Fruit fly (Drosophila melanogaster): Measurements from ENCODE around the gene CG7296.

- TF ChIP-seq pan (optimal IDR thresholded peaks at IDR 0.05): no peak
- TF ChIP-seq CG8478 (optimal IDR thresholded peaks at IDR 0.05): no peak
- no peak for TF ChIP-seq Dll (optimal IDR thresholded peaks at IDR 0.05)
Observed at dm6 chr2L:10732343-10732808, 45.5 kb upstream of the CG7296 start, which contains the start of the genes EMC3 and Dpy-30L1.

Measured in whole organism.